Fruit fly (Drosophila melanogaster) whole organism, prepupa: ENCODE data around the gene CG14042.

Source experiments
- CG10631 ChIP-seq: fragments of 200-800 bp; sonication (Bioruptor generic); optimal IDR thresholded peaks from 2 replicates; lab custom pipeline; 2016; ENCODE audit warnings: missing biosample characterization, missing genetic modification characterization
- CG10669 ChIP-seq: fragments of 200-800 bp; sonication (Bioruptor generic); optimal IDR thresholded peaks from 3 replicates; lab custom pipeline; 2018; ENCODE audit warnings: missing biosample characterization, mild to moderate bottlenecking, missing genetic modification characterization, moderate library complexity
- CG1621 ChIP-seq: fragments of 200-800 bp; sonication (Bioruptor generic); optimal IDR thresholded peaks from 3 replicates; lab custom pipeline; 2018; ENCODE audit warnings: missing biosample characterization, mild to moderate bottlenecking, missing genetic modification characterization
- CG31627 ChIP-seq: fragments of 200-800 bp; sonication (Bioruptor generic); optimal IDR thresholded peaks from 3 replicates; lab custom pipeline; 2016; ENCODE audit warnings: missing biosample characterization, missing genetic modification characterization
- CG34406 ChIP-seq: fragments of 200-800 bp; sonication (Bioruptor generic); optimal IDR thresholded peaks from 3 replicates; lab custom pipeline; 2016; ENCODE audit warnings: missing biosample characterization, missing genetic modification characterization
- CG4318 ChIP-seq: fragments of 200-800 bp; sonication (Bioruptor generic); optimal IDR thresholded peaks from 3 replicates; lab custom pipeline; 2017; ENCODE audit warnings: missing biosample characterization, mild to moderate bottlenecking, missing genetic modification characterization
- CG6808 ChIP-seq: fragments of 200-800 bp; sonication (Bioruptor generic); optimal IDR thresholded peaks from 3 replicates; lab custom pipeline; 2017; ENCODE audit warnings: missing biosample characterization, missing genetic modification characterization, mild to moderate bottlenecking, moderate library complexity, missing genetic modification reagents
- CG6854 ChIP-seq: fragments of 200-800 bp; sonication (Bioruptor generic); optimal IDR thresholded peaks from 2 replicates; lab custom pipeline; 2017; ENCODE audit warnings: missing biosample characterization, mild to moderate bottlenecking, missing genetic modification characterization
- CG7368 ChIP-seq: fragments of 200-800 bp; sonication (Bioruptor generic); optimal IDR thresholded peaks from 3 replicates; lab custom pipeline; 2016; ENCODE audit warnings: missing biosample characterization, missing genetic modification characterization
- CG8119 ChIP-seq: fragments of 200-800 bp; sonication (Bioruptor generic); IDR thresholded peaks from 3 replicates; pipeline ENCODE4 v1.3.6; 2022; ENCODE audit warnings: missing biosample characterization, missing genetic modification characterization
- CG8319 ChIP-seq: fragments of 200-800 bp; sonication (Bioruptor generic); optimal IDR thresholded peaks from 3 replicates; lab custom pipeline; 2016; ENCODE audit warnings: missing biosample characterization, missing genetic modification characterization
- CG8632 ChIP-seq: fragments of 200-800 bp; sonication (Bioruptor generic); optimal IDR thresholded peaks from 3 replicates; lab custom pipeline; 2016; ENCODE audit warnings: missing biosample characterization, missing genetic modification characterization
- CG9139 ChIP-seq: fragments of 200-800 bp; sonication (Bioruptor generic); optimal IDR thresholded peaks from 3 replicates; lab custom pipeline; 2017; ENCODE audit warnings: missing biosample characterization, mild to moderate bottlenecking, missing genetic modification characterization
- Eip75B ChIP-seq: fragments of 200-800 bp; sonication (Bioruptor generic); optimal IDR thresholded peaks from 3 replicates; lab custom pipeline; 2016; ENCODE audit warnings: missing biosample characterization, missing genetic modification characterization
- Eip78C ChIP-seq: fragments of 200-800 bp; sonication (Bioruptor generic); peaks from one replicate; lab custom pipeline; 2016; ENCODE audit warnings: missing biosample characterization, missing genetic modification characterization
- Gug ChIP-seq: fragments of 200-800 bp; sonication (Bioruptor generic); IDR thresholded peaks from 2 replicates; pipeline ENCODE4 v1.3.6; 2022; ENCODE audit warnings: missing biosample characterization, missing genetic modification characterization
- Hr39 ChIP-seq: fragments of 200-800 bp; sonication (Bioruptor generic); optimal IDR thresholded peaks from 2 replicates; lab custom pipeline; 2016; ENCODE audit warnings: missing biosample characterization, missing genetic modification characterization
- Hr4 ChIP-seq: fragments of 200-800 bp; sonication (Bioruptor generic); optimal IDR thresholded peaks from 3 replicates; lab custom pipeline; 2016; ENCODE audit warnings: missing biosample characterization, missing genetic modification characterization
- Lpt ChIP-seq: fragments of 200-800 bp; sonication (Bioruptor generic); optimal IDR thresholded peaks from 3 replicates; lab custom pipeline; 2016; ENCODE audit warnings: missing biosample characterization, missing genetic modification characterization
- Met ChIP-seq: fragments of 200-800 bp; sonication (Bioruptor generic); optimal IDR thresholded peaks from 3 replicates; lab custom pipeline; 2016; ENCODE audit warnings: missing biosample characterization, missing genetic modification characterization
- OdsH ChIP-seq: fragments of 200-800 bp; sonication (Bioruptor generic); optimal IDR thresholded peaks from 3 replicates; lab custom pipeline; 2016; ENCODE audit warnings: missing biosample characterization, missing genetic modification characterization
- Smox ChIP-seq: fragments of 200-800 bp; sonication (Bioruptor generic); optimal IDR thresholded peaks from 3 replicates; lab custom pipeline; 2016; ENCODE audit warnings: missing biosample characterization, missing genetic modification characterization
- Sox102F ChIP-seq: fragments of 200-800 bp; sonication (Bioruptor generic); optimal IDR thresholded peaks from 2 replicates; lab custom pipeline; 2016; ENCODE audit warnings: missing biosample characterization, mild to moderate bottlenecking, missing genetic modification characterization
- Sox14 ChIP-seq: fragments of 200-800 bp; sonication (Bioruptor generic); optimal IDR thresholded peaks from 3 replicates; lab custom pipeline; 2016; ENCODE audit warnings: missing biosample characterization, missing genetic modification characterization
- Sox15 ChIP-seq: fragments of 200-800 bp; sonication (Bioruptor generic); optimal IDR thresholded peaks from 3 replicates; lab custom pipeline; 2016; ENCODE audit warnings: missing biosample characterization, missing genetic modification characterization
- achi ChIP-seq: fragments of 200-800 bp; sonication (Bioruptor generic); optimal IDR thresholded peaks from 3 replicates; lab custom pipeline; 2016; ENCODE audit warnings: missing biosample characterization, missing genetic modification characterization
- acj6 ChIP-seq: fragments of 200-800 bp; sonication (Bioruptor generic); optimal IDR thresholded peaks from 3 replicates; lab custom pipeline; 2016; ENCODE audit warnings: missing biosample characterization, missing genetic modification characterization
- cyc ChIP-seq: fragments of 200-800 bp; sonication (Bioruptor generic); optimal IDR thresholded peaks from 3 replicates; lab custom pipeline; 2016; ENCODE audit warnings: missing biosample characterization, missing genetic modification characterization
- dsx ChIP-seq: fragments of 200-800 bp; optimal IDR thresholded peaks from 3 replicates; lab custom pipeline; 2019; ENCODE audit warnings: missing biosample characterization, mild to moderate bottlenecking, missing genetic modification characterization, moderate library complexity; ENCODE audit not compliant: poor library complexity, severe bottlenecking
- esn ChIP-seq: fragments of 200-800 bp; sonication (Bioruptor generic); optimal IDR thresholded peaks from 2 replicates; lab custom pipeline; 2016; ENCODE audit warnings: missing biosample characterization, mild to moderate bottlenecking, missing genetic modification characterization, moderate library complexity
- fd85E ChIP-seq: fragments of 200-800 bp; sonication (Bioruptor generic); optimal IDR thresholded peaks from 3 replicates; lab custom pipeline; 2016; ENCODE audit warnings: missing biosample characterization, missing genetic modification characterization
- fkh ChIP-seq: fragments of 200-800 bp; sonication (Bioruptor generic); optimal IDR thresholded peaks from 3 replicates; lab custom pipeline; 2017; ENCODE audit warnings: missing biosample characterization, mild to moderate bottlenecking, missing genetic modification characterization, moderate library complexity
- lz ChIP-seq: fragments of 200-800 bp; sonication (Bioruptor generic); optimal IDR thresholded peaks from 3 replicates; lab custom pipeline; 2016; ENCODE audit warnings: missing biosample characterization, missing genetic modification characterization
- pdm3 ChIP-seq: fragments of 200-800 bp; sonication (Bioruptor generic); optimal IDR thresholded peaks from 3 replicates; lab custom pipeline; 2016; ENCODE audit warnings: missing biosample characterization, missing genetic modification characterization
- salr ChIP-seq, 2 experiments: fragments of 200-800 bp; sonication (Bioruptor generic); optimal IDR thresholded peaks; 3 replicates each; lab custom pipeline; 2016 to 2018; ENCODE audit warnings: missing biosample characterization in 2 of 2, missing genetic modification characterization in 2 of 2, mild to moderate bottlenecking in 1 of 2
- spab ChIP-seq: fragments of 200-800 bp; sonication (Bioruptor generic); optimal IDR thresholded peaks from 2 replicates; lab custom pipeline; 2017; ENCODE audit warnings: missing biosample characterization, mild to moderate bottlenecking, missing genetic modification characterization, missing genetic modification reagents
- ss ChIP-seq, 2 experiments: fragments of 200-800 bp; sonication (Bioruptor generic); optimal IDR thresholded peaks; 2 replicates in 1 of 2; 3 replicates in 1 of 2; lab custom pipeline; 2017 to 2018; ENCODE audit warnings: mild to moderate bottlenecking in 2 of 2, missing biosample characterization in 2 of 2, missing genetic modification characterization in 2 of 2, moderate library complexity in 1 of 2
- svp ChIP-seq: fragments of 200-800 bp; sonication (Bioruptor generic); peaks from one replicate; lab custom pipeline; 2016; ENCODE audit warnings: missing biosample characterization, missing genetic modification characterization
- topi ChIP-seq: fragments of 200-800 bp; sonication (Bioruptor generic); optimal IDR thresholded peaks from 3 replicates; lab custom pipeline; 2016; ENCODE audit warnings: missing biosample characterization, missing genetic modification characterization
- vri ChIP-seq: fragments of 200-800 bp; sonication (Bioruptor generic); optimal IDR thresholded peaks from 3 replicates; lab custom pipeline; 2016; ENCODE audit warnings: missing biosample characterization, mild to moderate bottlenecking, missing genetic modification characterization

CG14042 gene

dm6 chr2L:5004677-5005463, 32.6 kb upstream of the CG14042 start (continued):
- peak; percentile 85 for TF ChIP-seq CG1621 (tag; lab: Kevin White, UChicago)
- peak; percentile 82 for TF ChIP-seq Sox15
- peak; percentile 87 for TF ChIP-seq CG7368 (GFP tag; lab: Kevin White, UChicago)
- peak; percentile 89 for TF ChIP-seq lz (GFP tag; lab: Kevin White, UChicago)
- TF ChIP-seq fd85E (GFP tag; lab: Kevin White, UChicago): peak; percentile 56
- peak; percentile 89 for TF ChIP-seq CG10669
- peak; percentile 91 for TF ChIP-seq esn (GFP tag; lab: Kevin White, UChicago)
- peak; percentile 90 for TF ChIP-seq CG10631 (GFP tag; lab: Kevin White, UChicago)
- TF ChIP-seq pdm3: peak; percentile 91
- peak; percentile 89 for TF ChIP-seq Sox102F

- TF ChIP-seq OdsH: no peak
- TF ChIP-seq pdm3: no peak
- no peak for TF ChIP-seq salr (GFP tag; optimal IDR thresholded peaks at IDR 0.05; lab: Kevin White, UChicago)
- TF ChIP-seq cyc: no peak
- no peak for TF ChIP-seq Hr39 (GFP tag; lab: Kevin White, UChicago)
- no peak for TF ChIP-seq Sox15
- no peak for TF ChIP-seq Eip75B (GFP tag; lab: Kevin White, UChicago)
- TF ChIP-seq ss (GFP tag; optimal IDR thresholded peaks at IDR 0.05; lab: Kevin White, UChicago): no peak
- TF ChIP-seq acj6 (GFP tag; lab: Kevin White, UChicago): no peak
- TF ChIP-seq CG8319 (GFP tag; lab: Kevin White, UChicago): no peak
- TF ChIP-seq Hr4 (GFP tag; lab: Kevin White, UChicago): no peak
- TF ChIP-seq Smox (GFP tag; lab: Kevin White, UChicago): no peak
- TF ChIP-seq spab: no peak
- no peak for TF ChIP-seq CG8119 (GFP tag; lab: Robert Waterston, UW)
Measured at dm6 chr2L:5005464-5005764, 32.1 kb upstream of the CG14042 start.

- TF ChIP-seq fkh (GFP tag; lab: Kevin White, UChicago) (no peak), Met (GFP tag; lab: Kevin White, UChicago) (no peak), CG4318 (GFP tag; lab: Kevin White, UChicago) (no peak), lz (GFP tag; lab: Kevin White, UChicago) (no peak), CG1621 (tag; lab: Kevin White, UChicago) (no peak), OdsH (no peak), CG6854 (GFP tag; lab: Kevin White, UChicago) (no peak), Gug (GFP tag; lab: Robert Waterston, UW) (no peak), CG9139 (GFP tag; lab: Kevin White, UChicago) (no peak), achi (GFP tag; lab: Kevin White, UChicago) (no peak), CG31627 (GFP tag; lab: Kevin White, UChicago) (no peak), Eip78C (peak; percentile 70), CG34406 (GFP tag; lab: Kevin White, UChicago) (no peak), CG8119 (GFP tag; lab: Robert Waterston, UW) (no peak), Sox15 (no peak), svp (GFP tag; lab: Kevin White, UChicago) (peak; percentile 70), CG6808 (GFP tag; lab: Kevin White, UChicago) (no peak), topi (GFP tag; lab: Kevin White, UChicago) (no peak), Lpt (GFP tag; lab: Kevin White, UChicago) (no peak), dsx (GFP tag; lab: Kevin White, UChicago) (no peak), Sox14 (no peak), CG8632 (GFP tag; lab: Kevin White, UChicago) (no peak), vri (GFP tag; lab: Kevin White, UChicago) (peak; percentile 10)
Measured at dm6 chr2L:5006323-5006722, 31.2 kb upstream of the CG14042 start.
